Worm (Caenorhabditis elegans): Measurements from ENCODE around the gene dnj-20.

- no peak for TF ChIP-seq T22C8.4 (GFP tag; IDR thresholded peaks at IDR 0.05)
- no peak for TF ChIP-seq ztf-23 (GFP tag; IDR thresholded peaks at IDR 0.05)
- TF ChIP-seq tab-1 (GFP tag; IDR thresholded peaks at IDR 0.05): no peak
- TF ChIP-seq flt-1 (GFP tag; IDR thresholded peaks at IDR 0.05): no peak
- TF ChIP-seq klf-2 (GFP tag; conservative IDR thresholded peaks at IDR 0.05): no peak
- no peak for TF ChIP-seq cog-1 (tag; optimal IDR thresholded peaks at IDR 0.05)
Observed at ce11 chrII:9671308-9671707, 47.3 kb upstream of the dnj-20 start, which contains the start of gene ZK1320.7.

All from whole organism, midembryonic.